Fruit fly (Drosophila melanogaster): ENCODE measurements around the gene CG42779.
A peak's percentile ranks its signal among the peaks of the same experiment; 100 is the strongest.

The CG42779 gene

dm6 chr3R:17079859-17080255 is 41.5 kb upstream of the CG42779 start, which contains the start of the genes Keap1 and kuk (continued):
- TF ChIP-seq D19A (tag; optimal IDR thresholded peaks at IDR 0.05) (no peak), Spps (tag; optimal IDR thresholded peaks at IDR 0.05) (no peak), zf30C (GFP tag; optimal IDR thresholded peaks at IDR 0.05) (no peak), phol (tag; optimal IDR thresholded peaks at IDR 0.05) (peak; percentile 25), D19B (GFP tag; optimal IDR thresholded peaks at IDR 0.05) (peak; percentile 50), aop (GFP tag; IDR thresholded peaks at IDR 0.05) (no peak), shn (GFP tag; optimal IDR thresholded peaks at IDR 0.05) (peak; percentile 74), gcm (GFP tag; optimal IDR thresholded peaks at IDR 0.05) (no peak), CG16779 (GFP tag; IDR thresholded peaks at IDR 0.05) (no peak), Eip74EF (GFP tag; optimal IDR thresholded peaks at IDR 0.05) (no peak), CG31388 (GFP tag; optimal IDR thresholded peaks at IDR 0.05) (no peak), Deaf1 (tag; optimal IDR thresholded peaks at IDR 0.05) (no peak), Ada2b (GFP tag; IDR thresholded peaks at IDR 0.05) (peak; percentile 37; the same call in 1 of the 2 replicates), Stat92E (GFP tag; optimal IDR thresholded peaks at IDR 0.05) (no peak), scrt (GFP tag; optimal IDR thresholded peaks at IDR 0.05) (peak; percentile 35), nmo (GFP tag; optimal IDR thresholded peaks at IDR 0.05) (peak; percentile 80), mirr (GFP tag; optimal IDR thresholded peaks at IDR 0.05) (no peak), gsb-n (tag; optimal IDR thresholded peaks at IDR 0.05) (peak; percentile 56), Pdp1 (GFP tag; optimal IDR thresholded peaks at IDR 0.05) (peak; percentile 58 to 82), CG10321 (GFP tag; IDR thresholded peaks at IDR 0.05) (no peak), ab (GFP tag; optimal IDR thresholded peaks at IDR 0.05) (no peak), tup (GFP tag; optimal IDR thresholded peaks at IDR 0.05) (peak; percentile 23), chm (GFP tag; IDR thresholded peaks at IDR 0.05) (no peak), Fer2 (tag; optimal IDR thresholded peaks at IDR 0.05) (peak; percentile 46), Nf-YC (tag; optimal IDR thresholded peaks at IDR 0.05) (peak; percentile 28), CG6175 (GFP tag; IDR thresholded peaks at IDR 0.05) (no peak), CG17359 (tag; optimal IDR thresholded peaks at IDR 0.05) (peak; percentile 99), sens-2 (GFP tag; IDR thresholded peaks at IDR 0.05) (no peak), dmrt11E (tag; optimal IDR thresholded peaks at IDR 0.05) (no peak), Rfx (GFP tag; IDR thresholded peaks at IDR 0.05) (peak; percentile 80), Six4 (GFP tag; optimal IDR thresholded peaks at IDR 0.05) (no peak), CG7786 (GFP tag; optimal IDR thresholded peaks at IDR 0.05) (peak; percentile 51), CG2202 (tag; optimal IDR thresholded peaks at IDR 0.05) (no peak), CG8944 (GFP tag; optimal IDR thresholded peaks at IDR 0.05) (peak; percentile 11), CG14014 (GFP tag; IDR thresholded peaks at IDR 0.05) (peak; percentile 51), TFAM (GFP tag; optimal IDR thresholded peaks at IDR 0.05) (no peak), twi (tag; optimal IDR thresholded peaks at IDR 0.05) (no peak), Bdp1 (GFP tag; optimal IDR thresholded peaks at IDR 0.05) (peak; percentile 60), corto (GFP tag; optimal IDR thresholded peaks at IDR 0.05) (no peak), tll (GFP tag; optimal IDR thresholded peaks at IDR 0.05) (no peak), E2f2 (GFP tag; IDR thresholded peaks at IDR 0.05) (peak; percentile 64), Blimp-1 (GFP tag; optimal IDR thresholded peaks at IDR 0.05) (peak; percentile 6), CG4730 (GFP tag; IDR thresholded peaks at IDR 0.05) (no peak), CG31365 (tag; optimal IDR thresholded peaks at IDR 0.05) (no peak), jing (GFP tag; optimal IDR thresholded peaks at IDR 0.05) (no peak), Ptx1 (GFP tag; IDR thresholded peaks at IDR 0.05) (peak; percentile 61), inv (GFP tag; IDR thresholded peaks at IDR 0.05; ENCODE audit: partially characterized antibody) (peak; percentile 88), esg (GFP tag; conservative IDR thresholded peaks at IDR 0.05) (no peak), gem (tag; optimal IDR thresholded peaks at IDR 0.05) (peak; percentile 61), CG34224 (GFP tag; IDR thresholded peaks at IDR 0.05; ENCODE audit: partially characterized antibody) (peak; percentile 53), br (optimal IDR thresholded peaks at IDR 0.05) (no peak)

All from whole organism, embryonic.